Fruit fly (Drosophila melanogaster) Kc167 (cell line): ENCODE results near the gene Cad87A.

Experiments used
- Myc ChIP-seq: fragments of >200 bp; optimal IDR thresholded peaks from 2 replicates; lab custom pipeline; 2017; ENCODE audit warnings: missing external identifiers
- h ChIP-seq: fragments of >200 bp; optimal IDR thresholded peaks from 3 replicates; lab custom pipeline; 2018; ENCODE audit warnings: missing external identifiers

DNA sequence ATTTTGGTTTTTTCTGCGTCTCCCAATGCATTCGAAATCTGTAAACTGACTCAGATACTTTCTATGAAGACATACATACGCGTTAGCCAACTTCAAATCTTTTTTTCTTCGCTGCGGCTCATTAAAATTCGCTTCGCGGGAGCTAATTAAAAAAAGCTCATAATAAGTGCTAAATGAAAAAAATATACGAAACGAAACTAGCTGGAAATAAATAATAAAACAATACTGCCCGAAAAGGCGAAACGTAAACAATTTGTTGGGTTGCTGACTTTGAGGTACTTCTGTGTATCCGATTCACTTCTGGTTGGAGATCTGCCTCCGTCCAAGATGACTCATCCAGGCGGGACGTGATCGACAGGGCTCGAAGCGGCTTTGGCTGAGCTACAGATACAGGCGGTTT lies 41.1 kb upstream of the Cad87A start:
- no peak for TF ChIP-seq h (lab: Kevin White, UChicago)
- no peak for TF ChIP-seq Myc (lab: Kevin White, UChicago)
